Worm (Caenorhabditis elegans): Measurements from ENCODE around the gene Y70C5A.3.

DNA sequence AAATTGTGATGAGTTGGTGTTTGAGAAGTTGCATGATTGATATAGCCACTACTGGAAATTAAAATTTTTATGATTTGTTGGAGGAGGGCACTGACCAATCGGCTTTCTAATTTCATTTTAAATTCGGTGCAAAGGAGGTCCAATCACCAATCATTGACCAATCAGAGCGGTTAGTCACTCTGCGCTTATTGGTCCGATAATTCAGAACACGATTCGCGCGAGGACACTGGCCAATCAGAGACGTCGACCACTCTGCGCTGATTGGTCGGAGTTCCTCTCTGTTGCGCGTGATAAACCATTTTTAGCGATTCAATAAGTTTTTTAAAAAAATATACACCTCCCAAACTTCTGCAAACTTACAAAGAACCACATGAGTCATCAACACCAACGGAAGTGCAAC, 20.9 kb downstream of the Y70C5A.3 start:
- TF ChIP-seq ama-1 (optimal IDR thresholded peaks at IDR 0.05) (no peak), hnd-1 (tag; optimal IDR thresholded peaks at IDR 0.05) (no peak), flt-1 (GFP tag; IDR thresholded peaks at IDR 0.05) (no peak), tbx-11 (GFP tag; IDR thresholded peaks at IDR 0.05) (no peak), aly-1 (tag; optimal IDR thresholded peaks at IDR 0.05) (no peak), pes-1 (GFP tag; IDR thresholded peaks at IDR 0.05) (no peak), ceh-36 (tag; optimal IDR thresholded peaks at IDR 0.05) (no peak), hmg-4 (GFP tag; optimal IDR thresholded peaks at IDR 0.05) (no peak)

Measured in whole organism, early embryonic.